Worm (Caenorhabditis elegans) whole organism, L3 larva: ENCODE results near the gene F55H2.7.

Source experiments
- R02D3.7 ChIP-seq: fragments of 150-350 bp; optimal IDR thresholded peaks from 2 replicates; lab custom pipeline; 2014; ENCODE audit warnings: missing biosample characterization, missing genetic modification characterization
- ZK546.5 ChIP-seq: sonication (generic microtip); optimal IDR thresholded peaks from 2 replicates; lab custom pipeline; 2017; ENCODE audit warnings: missing biosample characterization, missing genetic modification characterization
- aly-2 ChIP-seq: fragments of 150-350 bp; optimal IDR thresholded peaks from 2 replicates; lab custom pipeline; 2014; ENCODE audit warnings: missing biosample characterization, missing genetic modification characterization
- ama-1 ChIP-seq: fragments of 150-350 bp; optimal IDR thresholded peaks from 2 replicates; lab custom pipeline; 2018
- ceh-28 ChIP-seq: fragments of 150-350 bp; optimal IDR thresholded peaks from 2 replicates; lab custom pipeline; 2014; ENCODE audit warnings: missing biosample characterization, missing genetic modification reagents, missing genetic modification characterization
- ceh-82 ChIP-seq: fragments of 150-350 bp; optimal IDR thresholded peaks from 2 replicates; lab custom pipeline; 2014; ENCODE audit warnings: missing biosample characterization, missing genetic modification characterization
- ceh-9 ChIP-seq: sonication (generic microtip); optimal IDR thresholded peaks from 2 replicates; lab custom pipeline; 2018; ENCODE audit warnings: missing biosample characterization, missing genetic modification characterization
- daf-12 ChIP-seq: fragments of 150-350 bp; optimal IDR thresholded peaks from 2 replicates; lab custom pipeline; 2014; ENCODE audit warnings: missing biosample characterization, missing genetic modification reagents, missing genetic modification characterization
- egl-27 ChIP-seq: sonication (generic microtip); optimal IDR thresholded peaks from 4 replicates; lab custom pipeline; 2017; ENCODE audit warnings: missing biosample characterization, missing genetic modification reagents, missing genetic modification characterization
- egl-5 ChIP-seq: fragments of 150-350 bp; optimal IDR thresholded peaks from 2 replicates; lab custom pipeline; 2017; ENCODE audit warnings: missing biosample characterization, missing genetic modification reagents, missing genetic modification characterization, inconsistent platforms
- elt-3 ChIP-seq, 3 experiments: fragments of 150-350 bp in 1 of 3; sonication (generic microtip) in 2 of 3; optimal IDR thresholded peaks; 2 replicates in 2 of 3; 4 replicates in 1 of 3; lab custom pipeline; 2014 to 2017; ENCODE audit warnings: missing biosample characterization in 3 of 3, missing genetic modification characterization in 3 of 3
- fkh-10 ChIP-seq: sonication (generic microtip); optimal IDR thresholded peaks from 2 replicates; lab custom pipeline; 2017; ENCODE audit warnings: missing biosample characterization, missing genetic modification reagents, missing genetic modification characterization
- fkh-2 ChIP-seq: fragments of 150-350 bp; optimal IDR thresholded peaks from 2 replicates; lab custom pipeline; 2014; ENCODE audit warnings: missing biosample characterization, missing genetic modification reagents, missing genetic modification characterization
- hmg-11 ChIP-seq: sonication (generic microtip); optimal IDR thresholded peaks from 2 replicates; lab custom pipeline; 2016; ENCODE audit warnings: missing genetic modification characterization, missing compliant biosample characterization
- jun-1 ChIP-seq: fragments of 150-350 bp; optimal IDR thresholded peaks from 2 replicates; lab custom pipeline; 2014; ENCODE audit warnings: missing biosample characterization, missing genetic modification reagents, missing genetic modification characterization
- lin-15B ChIP-seq: fragments of 150-350 bp; optimal IDR thresholded peaks from 2 replicates; lab custom pipeline; 2014; ENCODE audit warnings: missing biosample characterization, missing genetic modification characterization
- lin-39 ChIP-seq: fragments of 150-350 bp; optimal IDR thresholded peaks from 2 replicates; lab custom pipeline; 2018; ENCODE audit warnings: missing biosample characterization, missing genetic modification reagents, missing genetic modification characterization
- lsy-12 ChIP-seq: sonication (generic microtip); optimal IDR thresholded peaks from 2 replicates; lab custom pipeline; 2016; ENCODE audit warnings: mild to moderate bottlenecking, missing genetic modification characterization, missing compliant biosample characterization
- mml-1 ChIP-seq: fragments of 150-350 bp; sonication (generic microtip); optimal IDR thresholded peaks from 3 replicates; lab custom pipeline; 2014; ENCODE audit warnings: missing biosample characterization, missing genetic modification characterization
- nhr-11 ChIP-seq: fragments of 150-350 bp; optimal IDR thresholded peaks from 2 replicates; lab custom pipeline; 2014; ENCODE audit warnings: missing biosample characterization, missing genetic modification characterization
- nhr-23 ChIP-seq: fragments of 150-350 bp; optimal IDR thresholded peaks from 2 replicates; lab custom pipeline; 2014; ENCODE audit warnings: missing biosample characterization, missing genetic modification reagents, missing genetic modification characterization
- nhr-237 ChIP-seq: fragments of 150-350 bp; optimal IDR thresholded peaks from 2 replicates; lab custom pipeline; 2014; ENCODE audit warnings: missing biosample characterization, missing genetic modification characterization
- nhr-25 ChIP-seq: sonication (generic microtip); optimal IDR thresholded peaks from 2 replicates; lab custom pipeline; 2017; ENCODE audit warnings: missing biosample characterization, missing genetic modification characterization
- nhr-28 ChIP-seq: fragments of 150-350 bp; optimal IDR thresholded peaks from 2 replicates; lab custom pipeline; 2014; ENCODE audit warnings: missing biosample characterization, missing genetic modification characterization
- nhr-76 ChIP-seq: fragments of 150-350 bp; sonication (generic microtip); optimal IDR thresholded peaks from 5 replicates; lab custom pipeline; 2014; ENCODE audit warnings: missing biosample characterization, missing genetic modification characterization
- pha-4 ChIP-seq: fragments of 150-350 bp; optimal IDR thresholded peaks from 2 replicates; lab custom pipeline; 2014; ENCODE audit warnings: missing biosample characterization, missing genetic modification reagents, missing genetic modification characterization
- sea-2 ChIP-seq: fragments of 150-350 bp; sonication (generic microtip); optimal IDR thresholded peaks from 4 replicates; lab custom pipeline; 2014; ENCODE audit warnings: missing biosample characterization, missing genetic modification reagents, missing genetic modification characterization
- skn-1 ChIP-seq: fragments of 150-350 bp; optimal IDR thresholded peaks from 2 replicates; lab custom pipeline; 2014; ENCODE audit warnings: missing biosample characterization, missing genetic modification characterization
- tbx-2 ChIP-seq: sonication (generic microtip); optimal IDR thresholded peaks from 2 replicates; lab custom pipeline; 2016; ENCODE audit warnings: mild to moderate bottlenecking, missing genetic modification characterization, missing compliant biosample characterization
- unc-39 ChIP-seq: sonication (generic microtip); optimal IDR thresholded peaks from 4 replicates; lab custom pipeline; 2017; ENCODE audit warnings: missing biosample characterization, missing genetic modification characterization
- unc-62 ChIP-seq: fragments of 150-350 bp; sonication (generic microtip); optimal IDR thresholded peaks from 4 replicates; lab custom pipeline; 2014; ENCODE audit warnings: missing biosample characterization, missing genetic modification reagents, missing genetic modification characterization
- ztf-11 ChIP-seq: fragments of 150-350 bp; optimal IDR thresholded peaks from 2 replicates; lab custom pipeline; 2014; ENCODE audit warnings: missing biosample characterization, missing genetic modification characterization
- ztf-4 ChIP-seq: fragments of 150-350 bp; optimal IDR thresholded peaks from 2 replicates; lab custom pipeline; 2014; ENCODE audit warnings: missing biosample characterization, missing genetic modification characterization

The F55H2.7 gene

DNA sequence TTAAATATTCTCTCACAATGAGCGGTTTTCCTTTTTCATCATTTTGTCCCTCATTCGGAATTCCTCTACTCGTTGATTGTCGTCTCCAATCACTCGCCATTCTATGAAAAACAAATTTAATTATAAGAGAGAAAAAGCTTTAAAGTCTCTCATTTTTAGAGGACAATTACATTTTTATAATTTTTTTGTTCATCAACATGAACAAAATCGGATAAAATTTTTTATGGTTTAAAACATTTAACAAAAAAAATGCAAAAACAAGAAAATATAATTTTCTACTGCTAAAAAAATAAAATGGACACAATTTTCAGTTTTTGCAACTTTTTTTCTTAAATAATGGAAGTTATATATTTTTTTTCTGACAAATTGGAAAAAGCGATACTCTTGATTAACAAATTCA lies at the start of gene F55H2.7:
TSS of gene F55H2.7 (minus strand) at position 101 of the 400 bp plus-strand sequence.
- TF ChIP-seq elt-3 (tag; optimal IDR thresholded peaks at IDR 0.05; lab: Kevin White, UChicago): no peak
- TF ChIP-seq fkh-2 (tag; lab: Kevin White, UChicago): no peak
- TF ChIP-seq nhr-11 (tag; lab: Kevin White, UChicago): no peak
- TF ChIP-seq pha-4 (tag; lab: Kevin White, UChicago): no peak
- TF ChIP-seq sea-2 (GFP tag; lab: Kevin White, UChicago): no peak
- no peak for TF ChIP-seq daf-12 (tag; lab: Kevin White, UChicago)
- TF ChIP-seq lin-39 (tag; lab: Kevin White, UChicago): no peak
- no peak for TF ChIP-seq nhr-23
- no peak for TF ChIP-seq ztf-11
- no peak for TF ChIP-seq ZK546.5 (tag; lab: Kevin White, UChicago)
- TF ChIP-seq tbx-2 (tag; lab: Kevin White, UChicago): no peak
- TF ChIP-seq mml-1 (tag; lab: Kevin White, UChicago): no peak
- no peak for TF ChIP-seq ceh-28 (tag; lab: Kevin White, UChicago)
- no peak for TF ChIP-seq skn-1 (tag; lab: Kevin White, UChicago)
- TF ChIP-seq lin-15B (tag; lab: Kevin White, UChicago): no peak
- no peak for TF ChIP-seq ceh-82 (tag; lab: Kevin White, UChicago)
- no peak for TF ChIP-seq nhr-76 (tag; lab: Kevin White, UChicago)
- TF ChIP-seq egl-5 (tag; lab: Kevin White, UChicago): no peak
- TF ChIP-seq unc-39 (tag; lab: Kevin White, UChicago): no peak

DNA sequence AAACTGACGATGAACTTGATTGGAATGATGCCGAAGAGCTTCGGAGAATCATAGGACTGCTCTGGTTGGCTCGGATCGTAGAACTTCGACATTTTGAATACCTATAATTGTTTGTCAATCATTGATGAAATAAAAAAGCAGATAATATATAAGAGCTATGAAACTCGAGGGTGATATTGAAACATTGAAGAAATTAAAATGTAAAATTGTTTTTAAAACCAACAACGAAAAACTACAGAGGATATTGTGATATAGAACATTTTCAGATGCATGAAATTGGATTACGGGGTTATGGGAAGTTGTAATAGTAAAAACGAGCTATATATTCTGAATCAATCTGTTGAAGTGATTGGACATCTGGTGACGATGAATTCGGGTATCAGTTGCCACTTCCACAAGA lies 48.4 kb upstream of the F55H2.7 start, which contains the start of gene C48B4.10:
TSS of gene C48B4.10 (minus strand) at position 101 of the 400 bp plus-strand sequence.
- TF ChIP-seq fkh-10 (no peak), fkh-2 (tag; lab: Kevin White, UChicago) (no peak), ztf-11 (no peak), nhr-76 (tag; lab: Kevin White, UChicago) (no peak), unc-62 (GFP tag; lab: Kevin White, UChicago) (no peak)

DNA sequence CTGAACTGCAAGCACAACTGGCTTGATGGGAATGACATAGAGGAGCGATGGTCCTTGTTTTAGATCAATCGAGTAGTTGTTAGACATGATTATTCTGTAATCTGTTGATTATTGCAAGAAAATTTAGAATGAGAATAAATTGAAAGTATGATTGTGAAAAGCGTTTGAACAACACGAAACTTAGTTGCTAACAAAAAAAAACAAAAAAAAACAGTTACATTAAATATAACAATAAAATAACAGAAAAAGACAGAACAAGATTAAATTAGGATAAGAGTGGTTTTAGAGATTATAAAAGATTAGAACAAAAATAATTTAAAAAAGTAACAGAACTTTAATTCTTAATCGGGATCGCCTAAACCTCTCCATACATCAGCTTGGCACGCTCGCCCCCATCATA lies 47.2 kb upstream of the F55H2.7 start, which contains the start of gene C48B4.9:
TSS of gene C48B4.9 (minus strand) at position 101 of the 400 bp plus-strand sequence.
- TF ChIP-seq lsy-12 (tag; lab: Kevin White, UChicago) (no peak), aly-2 (no peak), ztf-4 (tag; lab: Kevin White, UChicago) (no peak), R02D3.7 (no peak), fkh-2 (tag; lab: Kevin White, UChicago) (no peak), hmg-11 (tag; lab: Kevin White, UChicago) (no peak), ama-1 (lab: Kevin White, UChicago) (no peak), nhr-11 (tag; lab: Kevin White, UChicago) (no peak)

DNA sequence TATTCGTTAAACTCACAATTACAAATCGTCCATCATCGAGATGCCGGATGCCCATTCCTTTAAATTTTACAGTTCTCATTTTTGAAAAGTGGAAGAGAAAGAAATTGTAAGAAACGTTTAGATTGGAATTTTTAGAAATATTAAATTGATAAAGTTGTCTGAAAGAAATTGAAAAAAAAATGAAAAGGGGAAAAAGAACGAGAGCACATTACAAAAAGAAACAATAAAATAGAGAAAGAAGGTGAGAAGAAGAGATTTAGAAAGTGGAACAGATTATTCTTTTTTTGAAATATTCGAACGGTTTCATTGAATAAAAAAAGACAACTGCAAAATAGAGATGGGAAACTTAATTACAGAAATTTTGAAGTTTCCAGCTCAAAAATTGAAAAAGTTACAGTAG lies 45.1 kb upstream of the F55H2.7 start, which contains the start of gene C48B4.8:
TSS of gene C48B4.8 (minus strand) at position 101 of the 400 bp plus-strand sequence.
- TF ChIP-seq nhr-237 (tag; lab: Kevin White, UChicago) (no peak), daf-12 (tag; lab: Kevin White, UChicago) (no peak), ztf-4 (tag; lab: Kevin White, UChicago) (no peak), nhr-28 (no peak), egl-5 (tag; lab: Kevin White, UChicago) (no peak)
- TF ChIP-seq, all 47 proteins: peak for 0

DNA sequence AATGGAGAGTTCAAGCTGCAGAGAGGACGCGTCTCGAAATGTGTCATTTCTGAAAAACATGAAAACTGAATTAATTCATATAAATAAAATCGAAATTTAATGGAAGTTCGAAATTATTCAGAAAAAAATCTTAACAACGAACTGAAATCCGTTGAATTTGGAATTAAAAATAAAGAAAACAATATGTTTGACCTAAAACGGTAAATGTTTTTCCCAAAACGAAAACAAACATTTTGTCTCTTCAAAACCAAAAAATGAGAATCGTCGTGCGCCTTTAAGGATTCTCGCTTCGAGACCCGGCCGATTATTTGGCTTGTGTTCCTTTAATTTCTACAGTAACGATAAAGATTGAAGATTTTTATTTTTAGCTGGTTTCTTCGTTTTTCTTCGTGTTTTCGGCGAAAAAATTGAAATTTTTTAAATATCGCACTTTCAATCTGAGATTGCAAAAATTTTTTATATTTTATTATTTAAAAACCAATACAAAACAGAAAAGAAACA lies 43.4 kb upstream of the F55H2.7 start, which contains the start of gene C48B4.7:
TSS of gene C48B4.7 (minus strand) at position 51 of the 501 bp plus-strand sequence.
- TF ChIP-seq ztf-11 (no peak), ztf-4 (tag; lab: Kevin White, UChicago) (no peak), daf-12 (tag; lab: Kevin White, UChicago) (no peak), unc-39 (tag; lab: Kevin White, UChicago) (no peak), lin-15B (tag; lab: Kevin White, UChicago) (no peak), ceh-9 (tag; lab: Kevin White, UChicago) (no peak), R02D3.7 (no peak), nhr-23 (no peak), nhr-25 (tag; lab: Kevin White, UChicago) (no peak), egl-27 (tag; lab: Kevin White, UChicago) (no peak), jun-1 (tag; lab: Kevin White, UChicago) (no peak)
